Fruit fly (Drosophila melanogaster): ENCODE results near the gene Sh.

Gene Sh

dm6 chrX:18094747-18095352 lies 31.8 kb upstream of the Sh start (continued):
- TF ChIP-seq tll (GFP tag; optimal IDR thresholded peaks at IDR 0.05) (no peak), CG11504 (tag; optimal IDR thresholded peaks at IDR 0.05) (peak; percentile 61), tup (GFP tag; optimal IDR thresholded peaks at IDR 0.05) (no peak), CG4707 (GFP tag; optimal IDR thresholded peaks at IDR 0.05) (no peak), sisA (GFP tag; IDR thresholded peaks at IDR 0.05) (peak; percentile 44; the same call in 1 of the 2 replicates), CG17612 (GFP tag; IDR thresholded peaks at IDR 0.05) (no peak), bigmax (GFP tag; optimal IDR thresholded peaks at IDR 0.05) (no peak), CG3281 (GFP tag; optimal IDR thresholded peaks at IDR 0.05) (peak; percentile 65), CG1792 (GFP tag; optimal IDR thresholded peaks at IDR 0.05) (no peak), wor (GFP tag; IDR thresholded peaks at IDR 0.05) (no peak), NK7.1 (GFP tag; optimal IDR thresholded peaks at IDR 0.05) (no peak), jing (GFP tag; optimal IDR thresholded peaks at IDR 0.05) (no peak), CG13296 (GFP tag; optimal IDR thresholded peaks at IDR 0.05) (peak; percentile 10), Scr (GFP tag; IDR thresholded peaks at IDR 0.05; ENCODE audit: partially characterized antibody) (no peak), kay (GFP tag; optimal IDR thresholded peaks at IDR 0.05) (no peak), CG3065 (GFP tag; optimal IDR thresholded peaks at IDR 0.05) (no peak), bcd (GFP tag; optimal IDR thresholded peaks at IDR 0.05) (peak; percentile 42), CG5953 (GFP tag; IDR thresholded peaks at IDR 0.05) (no peak), CHES-1-like (GFP tag; optimal IDR thresholded peaks at IDR 0.05) (no peak), Hr39 (optimal IDR thresholded peaks at IDR 0.05) (no peak), zfh2 (GFP tag; optimal IDR thresholded peaks at IDR 0.05) (no peak), HHEX (GFP tag; optimal IDR thresholded peaks at IDR 0.05) (peak; percentile 41), CG1832 (GFP tag; optimal IDR thresholded peaks at IDR 0.05) (no peak), CG11456 (GFP tag; IDR thresholded peaks at IDR 0.05) (no peak), CG3847 (GFP tag; IDR thresholded peaks at IDR 0.05) (peak; percentile 51), CG8765 (GFP tag; IDR thresholded peaks at IDR 0.05) (no peak), her (GFP tag; optimal IDR thresholded peaks at IDR 0.05) (no peak), stc (GFP tag; IDR thresholded peaks at IDR 0.05) (no peak), Ssrp (tag; optimal IDR thresholded peaks at IDR 0.05) (peak; percentile 15), Six4 (GFP tag; optimal IDR thresholded peaks at IDR 0.05) (no peak), CG6175 (GFP tag; IDR thresholded peaks at IDR 0.05) (no peak), Xrp1 (GFP tag; IDR thresholded peaks at IDR 0.05) (peak; percentile 14; the same call in 1 of the 2 replicates), CG17912 (GFP tag; optimal IDR thresholded peaks at IDR 0.05) (no peak), dysf (GFP tag; IDR thresholded peaks at IDR 0.05) (peak; percentile 40; the same call in 1 of the 3 replicates), CG12155 (GFP tag; optimal IDR thresholded peaks at IDR 0.05) (peak; percentile 22), abd-A (tag; optimal IDR thresholded peaks at IDR 0.05) (no peak), Stat92E (GFP tag; optimal IDR thresholded peaks at IDR 0.05) (no peak), Poxn (GFP tag; IDR thresholded peaks at IDR 0.05) (0 out of 2 replicates have a peak, but pooled peaks have one; percentile 17), caup (GFP tag; optimal IDR thresholded peaks at IDR 0.05; ENCODE audit: severe bottlenecking) (peak; percentile 32), Fer2 (tag; optimal IDR thresholded peaks at IDR 0.05) (no peak), lilli (GFP tag; optimal IDR thresholded peaks at IDR 0.05) (peak; percentile 42), cas (GFP tag; IDR thresholded peaks at IDR 0.05) (no peak), Atf3 (GFP tag; optimal IDR thresholded peaks at IDR 0.05) (no peak), CG7556 (GFP tag; optimal IDR thresholded peaks at IDR 0.05) (peak; percentile 35), sqz (GFP tag; optimal IDR thresholded peaks at IDR 0.05) (no peak), fru (optimal IDR thresholded peaks at IDR 0.05) (no peak), zen2 (GFP tag; IDR thresholded peaks at IDR 0.05; ENCODE audit: partially characterized antibody) (no peak), CG8924 (tag; optimal IDR thresholded peaks at IDR 0.05) (peak; percentile 38), Nf-YB (GFP tag; optimal IDR thresholded peaks at IDR 0.05) (no peak), danr (GFP tag; IDR thresholded peaks at IDR 0.05) (no peak), CG3995 (GFP tag; optimal IDR thresholded peaks at IDR 0.05) (no peak)

Measured in whole organism, embryonic.